Worm (Caenorhabditis elegans): Measurements from ENCODE around the gene egli-1.

- TF ChIP-seq ztf-11 (tag; optimal IDR thresholded peaks at IDR 0.05): no peak
- TF ChIP-seq unc-62 (GFP tag; optimal IDR thresholded peaks at IDR 0.05): no peak
- no peak for TF ChIP-seq blmp-1 (tag; optimal IDR thresholded peaks at IDR 0.05)
- TF ChIP-seq sem-2 (GFP tag; optimal IDR thresholded peaks at IDR 0.05): no peak
- no peak for TF ChIP-seq snpc-4 (tag; optimal IDR thresholded peaks at IDR 0.05)
- TF ChIP-seq lin-13 (tag; optimal IDR thresholded peaks at IDR 0.05): no peak
- TF ChIP-seq nhr-76 (tag; optimal IDR thresholded peaks at IDR 0.05): no peak
- TF ChIP-seq bed-3 (GFP tag; optimal IDR thresholded peaks at IDR 0.05): no peak
- TF ChIP-seq mep-1 (tag; optimal IDR thresholded peaks at IDR 0.05): no peak
These were observed 23.7 kb downstream of the egli-1 start for ce11 chrII:9347444-9347843.
